Worm (Caenorhabditis elegans) whole organism, L3 larva: Measurements from ENCODE around the gene C56G3.2.

Source experiments
- R02D3.7 ChIP-seq: fragments of 150-350 bp; optimal IDR thresholded peaks from 2 replicates; lab custom pipeline; 2014; ENCODE audit warnings: missing biosample characterization, missing genetic modification characterization
- ZK546.5 ChIP-seq: sonication (generic microtip); optimal IDR thresholded peaks from 2 replicates; lab custom pipeline; 2017; ENCODE audit warnings: missing biosample characterization, missing genetic modification characterization
- ama-1 ChIP-seq: fragments of 150-350 bp; optimal IDR thresholded peaks from 2 replicates; lab custom pipeline; 2018
- ceh-16 ChIP-seq: sonication (generic microtip); optimal IDR thresholded peaks from 2 replicates; lab custom pipeline; 2017; ENCODE audit warnings: missing biosample characterization, missing genetic modification characterization
- daf-12 ChIP-seq: fragments of 150-350 bp; optimal IDR thresholded peaks from 2 replicates; lab custom pipeline; 2014; ENCODE audit warnings: missing biosample characterization, missing genetic modification reagents, missing genetic modification characterization
- egl-27 ChIP-seq: sonication (generic microtip); optimal IDR thresholded peaks from 4 replicates; lab custom pipeline; 2017; ENCODE audit warnings: missing biosample characterization, missing genetic modification reagents, missing genetic modification characterization
- egl-5 ChIP-seq: fragments of 150-350 bp; optimal IDR thresholded peaks from 2 replicates; lab custom pipeline; 2017; ENCODE audit warnings: missing biosample characterization, missing genetic modification reagents, missing genetic modification characterization, inconsistent platforms
- elt-1 ChIP-seq: fragments of 150-350 bp; optimal IDR thresholded peaks from 2 replicates; lab custom pipeline; 2014; ENCODE audit warnings: missing biosample characterization, missing genetic modification characterization
- elt-2 ChIP-seq: sonication (generic microtip); optimal IDR thresholded peaks from 2 replicates; lab custom pipeline; 2016; ENCODE audit warnings: missing genetic modification reagents, mild to moderate bottlenecking, missing genetic modification characterization, missing compliant biosample characterization
- elt-3 ChIP-seq, 3 experiments: fragments of 150-350 bp in 1 of 3; sonication (generic microtip) in 2 of 3; optimal IDR thresholded peaks; 2 replicates in 2 of 3; 4 replicates in 1 of 3; lab custom pipeline; 2014 to 2017; ENCODE audit warnings: missing biosample characterization in 3 of 3, missing genetic modification characterization in 3 of 3
- eor-1 ChIP-seq, 2 experiments: fragments of 150-350 bp; optimal IDR thresholded peaks; 2 replicates each; lab custom pipeline; 2014 to 2018; ENCODE audit warnings: missing biosample characterization in 2 of 2, missing genetic modification characterization in 2 of 2
- fkh-10 ChIP-seq: sonication (generic microtip); optimal IDR thresholded peaks from 2 replicates; lab custom pipeline; 2017; ENCODE audit warnings: missing biosample characterization, missing genetic modification reagents, missing genetic modification characterization
- fkh-2 ChIP-seq: fragments of 150-350 bp; optimal IDR thresholded peaks from 2 replicates; lab custom pipeline; 2014; ENCODE audit warnings: missing biosample characterization, missing genetic modification reagents, missing genetic modification characterization
- fos-1 ChIP-seq: fragments of 150-350 bp; optimal IDR thresholded peaks from 2 replicates; lab custom pipeline; 2014; ENCODE audit warnings: missing biosample characterization, missing genetic modification characterization
- jun-1 ChIP-seq: fragments of 150-350 bp; optimal IDR thresholded peaks from 2 replicates; lab custom pipeline; 2014; ENCODE audit warnings: missing biosample characterization, missing genetic modification reagents, missing genetic modification characterization
- lin-15B ChIP-seq: fragments of 150-350 bp; optimal IDR thresholded peaks from 2 replicates; lab custom pipeline; 2014; ENCODE audit warnings: missing biosample characterization, missing genetic modification characterization
- lin-39 ChIP-seq: fragments of 150-350 bp; optimal IDR thresholded peaks from 2 replicates; lab custom pipeline; 2018; ENCODE audit warnings: missing biosample characterization, missing genetic modification reagents, missing genetic modification characterization
- nfya-1 ChIP-seq: sonication (generic microtip); optimal IDR thresholded peaks from 2 replicates; lab custom pipeline; 2017; ENCODE audit warnings: missing genetic modification characterization, mild to moderate bottlenecking, missing compliant biosample characterization, antibody characterized with exemption, moderate library complexity; ENCODE audit not compliant: insufficient read depth
- nhr-12 ChIP-seq: fragments of 150-350 bp; optimal IDR thresholded peaks from 2 replicates; lab custom pipeline; 2014; ENCODE audit warnings: missing biosample characterization, missing genetic modification characterization
- nhr-23 ChIP-seq: fragments of 150-350 bp; optimal IDR thresholded peaks from 2 replicates; lab custom pipeline; 2014; ENCODE audit warnings: missing biosample characterization, missing genetic modification reagents, missing genetic modification characterization
- nhr-237 ChIP-seq: fragments of 150-350 bp; optimal IDR thresholded peaks from 2 replicates; lab custom pipeline; 2014; ENCODE audit warnings: missing biosample characterization, missing genetic modification characterization
- nhr-25 ChIP-seq: sonication (generic microtip); optimal IDR thresholded peaks from 2 replicates; lab custom pipeline; 2017; ENCODE audit warnings: missing biosample characterization, missing genetic modification characterization
- nhr-43 ChIP-seq: sonication (generic microtip); optimal IDR thresholded peaks from 2 replicates; lab custom pipeline; 2016; ENCODE audit warnings: mild to moderate bottlenecking, missing genetic modification characterization, missing compliant biosample characterization; ENCODE audit not compliant: poor library complexity, severe bottlenecking
- nhr-76 ChIP-seq: fragments of 150-350 bp; sonication (generic microtip); optimal IDR thresholded peaks from 5 replicates; lab custom pipeline; 2014; ENCODE audit warnings: missing biosample characterization, missing genetic modification characterization
- nhr-77 ChIP-seq: fragments of 150-350 bp; optimal IDR thresholded peaks from 2 replicates; lab custom pipeline; 2014; ENCODE audit warnings: missing biosample characterization, missing genetic modification characterization
- pha-4 ChIP-seq: fragments of 150-350 bp; optimal IDR thresholded peaks from 2 replicates; lab custom pipeline; 2014; ENCODE audit warnings: missing biosample characterization, missing genetic modification reagents, missing genetic modification characterization
- pqm-1 ChIP-seq: fragments of 150-350 bp; optimal IDR thresholded peaks from 2 replicates; lab custom pipeline; 2017; ENCODE audit warnings: missing biosample characterization, missing genetic modification characterization, inconsistent platforms
- sea-2 ChIP-seq: fragments of 150-350 bp; sonication (generic microtip); optimal IDR thresholded peaks from 4 replicates; lab custom pipeline; 2014; ENCODE audit warnings: missing biosample characterization, missing genetic modification reagents, missing genetic modification characterization
- skn-1 ChIP-seq: fragments of 150-350 bp; optimal IDR thresholded peaks from 2 replicates; lab custom pipeline; 2014; ENCODE audit warnings: missing biosample characterization, missing genetic modification characterization
- snpc-4 ChIP-seq: fragments of 150-350 bp; optimal IDR thresholded peaks from 2 replicates; lab custom pipeline; 2014; ENCODE audit warnings: missing biosample characterization, missing genetic modification characterization
- tbx-2 ChIP-seq: sonication (generic microtip); optimal IDR thresholded peaks from 2 replicates; lab custom pipeline; 2016; ENCODE audit warnings: mild to moderate bottlenecking, missing genetic modification characterization, missing compliant biosample characterization
- unc-39 ChIP-seq: sonication (generic microtip); optimal IDR thresholded peaks from 4 replicates; lab custom pipeline; 2017; ENCODE audit warnings: missing biosample characterization, missing genetic modification characterization
- unc-62 ChIP-seq: fragments of 150-350 bp; sonication (generic microtip); optimal IDR thresholded peaks from 4 replicates; lab custom pipeline; 2014; ENCODE audit warnings: missing biosample characterization, missing genetic modification reagents, missing genetic modification characterization
- zag-1 ChIP-seq: fragments of 150-350 bp; optimal IDR thresholded peaks from 2 replicates; lab custom pipeline; 2014; ENCODE audit warnings: missing biosample characterization, missing genetic modification characterization
- ztf-11 ChIP-seq: fragments of 150-350 bp; optimal IDR thresholded peaks from 2 replicates; lab custom pipeline; 2014; ENCODE audit warnings: missing biosample characterization, missing genetic modification characterization
- ztf-4 ChIP-seq: fragments of 150-350 bp; optimal IDR thresholded peaks from 2 replicates; lab custom pipeline; 2014; ENCODE audit warnings: missing biosample characterization, missing genetic modification characterization

The C56G3.2 gene

DNA sequence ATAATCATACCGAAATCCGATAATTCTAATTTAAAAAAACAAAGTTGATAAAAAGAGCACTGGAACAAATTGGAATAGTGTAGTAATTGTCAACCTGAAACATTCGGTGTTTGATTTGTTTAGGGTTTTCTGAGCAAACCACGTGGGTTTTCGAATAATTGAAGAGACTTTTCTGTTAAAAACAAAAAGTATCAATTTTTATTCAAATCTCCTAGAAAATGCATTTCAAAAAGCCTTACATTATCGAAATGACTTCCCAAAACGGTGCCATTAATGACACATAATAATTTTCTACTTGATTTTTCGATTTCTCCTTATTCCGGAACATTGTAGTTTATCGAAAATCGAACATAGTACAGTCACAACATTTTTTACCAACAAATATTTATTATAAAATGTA lies 32.6 kb downstream of the C56G3.2 start, which contains the start of gene C10A4.13:
Gene C10A4.13 (minus strand): TSS at position 101 of the 400 bp plus-strand sequence.
- TF ChIP-seq fkh-10 (GFP tag; lab: Kevin White, UChicago), result no peak
- no peak for TF ChIP-seq nhr-43 (tag; lab: Kevin White, UChicago)
- no peak for TF ChIP-seq nhr-76
- no peak for TF ChIP-seq nhr-12
- no peak for TF ChIP-seq R02D3.7 (tag; lab: Kevin White, UChicago)
- TF ChIP-seq skn-1 (tag; lab: Kevin White, UChicago), result no peak
- no peak for TF ChIP-seq nhr-23 (tag; lab: Kevin White, UChicago)
- TF ChIP-seq fos-1 (tag; lab: Kevin White, UChicago), result no peak
- no peak for TF ChIP-seq ceh-16 (tag; lab: Kevin White, UChicago)
- no peak for TF ChIP-seq elt-1
- TF ChIP-seq ztf-11 (tag; lab: Kevin White, UChicago), result no peak
- TF ChIP-seq ztf-4 (tag; lab: Kevin White, UChicago), result no peak
- TF ChIP-seq unc-62, result no peak
- no peak for TF ChIP-seq ZK546.5 (tag; lab: Kevin White, UChicago)
- TF ChIP-seq fkh-2 (tag; lab: Kevin White, UChicago), result no peak
- no peak for TF ChIP-seq nhr-25 (tag; lab: Kevin White, UChicago)
- TF ChIP-seq nhr-77 (tag; lab: Kevin White, UChicago), result no peak
- no peak for TF ChIP-seq lin-39 (tag; lab: Kevin White, UChicago)
- TF ChIP-seq eor-1 (tag; optimal IDR thresholded peaks at IDR 0.05; lab: Kevin White, UChicago), result no peak
- TF ChIP-seq pha-4 (tag; lab: Kevin White, UChicago), result no peak

DNA sequence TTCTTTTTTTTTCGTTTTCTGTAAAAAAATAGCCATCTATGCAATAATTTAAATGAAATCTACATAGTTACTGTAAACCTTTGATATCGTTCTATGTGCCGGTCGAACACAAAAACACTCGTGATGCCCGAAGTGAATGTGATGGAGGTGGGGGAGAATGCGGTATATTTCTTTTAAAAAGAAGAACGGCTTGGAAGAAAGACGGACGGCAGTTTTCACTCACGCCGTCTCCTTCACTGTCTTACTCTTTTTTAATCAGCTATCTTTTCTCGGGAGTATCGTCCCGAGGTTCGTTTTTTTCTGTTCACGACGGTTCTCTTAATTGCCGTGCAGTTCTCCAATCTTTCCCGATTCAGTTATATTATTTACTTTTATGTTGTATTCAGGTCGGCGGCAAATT lies 33.2 kb downstream of the C56G3.2 start, which contains the start of gene C10A4.10:
Gene C10A4.10 (plus strand): TSS at position 301 of the 400 bp plus-strand sequence.
- no peak for TF ChIP-seq nhr-43 (tag; lab: Kevin White, UChicago)
- no peak for TF ChIP-seq zag-1 (tag; lab: Kevin White, UChicago)
- no peak for TF ChIP-seq nfya-1 (tag; lab: Kevin White, UChicago)
- TF ChIP-seq lin-39 (tag; lab: Kevin White, UChicago), result no peak
- no peak for TF ChIP-seq egl-27 (tag; lab: Kevin White, UChicago)
- no peak for TF ChIP-seq fos-1 (tag; lab: Kevin White, UChicago)
- no peak for TF ChIP-seq elt-1
- TF ChIP-seq nhr-237 (tag; lab: Kevin White, UChicago), result no peak

ce11 chrX:7400788-7401187 lies 35.4 kb downstream of the C56G3.2 start, which contains the start of gene C10A4.4:
Gene C10A4.4, plus strand, starts transcription at chrX:7401088.
- no peak for TF ChIP-seq pqm-1 (tag; lab: Kevin White, UChicago)

- TF ChIP-seq tbx-2 (tag; lab: Kevin White, UChicago) (no peak), unc-39 (no peak), ztf-11 (tag; lab: Kevin White, UChicago) (no peak)
Measured at ce11 chrX:7404551-7404950, 39.2 kb downstream of the C56G3.2 start.

- TF ChIP-seq egl-5 (no peak), ZK546.5 (tag; lab: Kevin White, UChicago) (no peak), nhr-25 (tag; lab: Kevin White, UChicago) (no peak), tbx-2 (tag; lab: Kevin White, UChicago) (no peak), snpc-4 (tag; lab: Kevin White, UChicago) (no peak), pqm-1 (tag; lab: Kevin White, UChicago) (no peak), lin-15B (tag; lab: Kevin White, UChicago) (no peak), fkh-10 (GFP tag; lab: Kevin White, UChicago) (no peak), eor-1 (tag; optimal IDR thresholded peaks at IDR 0.05; lab: Kevin White, UChicago) (no peak)
Measured at ce11 chrX:7405393-7405792, 40.0 kb downstream of the C56G3.2 start, which contains the start of gene C10A4.3. Gene C10A4.3, plus strand, starts transcription at chrX:7405693.

DNA sequence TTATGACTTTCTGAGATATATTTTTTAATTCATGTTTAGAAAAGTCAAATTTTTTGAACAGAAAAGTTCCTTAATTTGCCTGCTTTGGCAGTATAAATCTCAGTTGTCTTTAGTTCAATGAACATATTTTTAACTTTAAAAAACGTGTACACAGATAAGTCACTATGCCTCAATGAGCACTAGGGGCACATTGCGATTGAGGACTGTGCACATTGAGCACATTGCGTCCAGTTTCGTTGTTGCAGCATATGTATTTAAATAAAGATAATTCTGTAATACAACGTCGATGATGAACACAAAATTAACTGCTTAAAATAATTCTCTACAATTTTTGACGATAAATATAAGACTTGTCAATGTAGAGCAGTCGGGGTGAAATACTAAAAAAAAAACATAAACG lies 42.4 kb downstream of the C56G3.2 start:
- TF ChIP-seq jun-1 (tag; lab: Kevin White, UChicago) (no peak), ZK546.5 (tag; lab: Kevin White, UChicago) (no peak), ama-1 (lab: Kevin White, UChicago) (no peak), elt-1 (no peak), elt-2 (tag; lab: Kevin White, UChicago) (no peak), elt-3 (tag; optimal IDR thresholded peaks at IDR 0.05; lab: Kevin White, UChicago) (no peak), pha-4 (tag; lab: Kevin White, UChicago) (no peak), nhr-12 (no peak), nhr-76 (no peak), ztf-11 (tag; lab: Kevin White, UChicago) (no peak), sea-2 (GFP tag; lab: Kevin White, UChicago) (no peak), eor-1 (tag; optimal IDR thresholded peaks at IDR 0.05; lab: Kevin White, UChicago) (no peak), daf-12 (tag; lab: Kevin White, UChicago) (no peak)
